Worm (Caenorhabditis elegans) whole organism, L3 larva: ENCODE results near the gene K08F8.7.

Source experiments
- R02D3.7 ChIP-seq: fragments of 150-350 bp; optimal IDR thresholded peaks from 2 replicates; lab custom pipeline; 2014; ENCODE audit warnings: missing biosample characterization, missing genetic modification characterization
- ZK546.5 ChIP-seq: sonication (generic microtip); optimal IDR thresholded peaks from 2 replicates; lab custom pipeline; 2017; ENCODE audit warnings: missing biosample characterization, missing genetic modification characterization
- aly-2 ChIP-seq: fragments of 150-350 bp; optimal IDR thresholded peaks from 2 replicates; lab custom pipeline; 2014; ENCODE audit warnings: missing biosample characterization, missing genetic modification characterization
- ama-1 ChIP-seq: fragments of 150-350 bp; optimal IDR thresholded peaks from 2 replicates; lab custom pipeline; 2018
- ceh-16 ChIP-seq: sonication (generic microtip); optimal IDR thresholded peaks from 2 replicates; lab custom pipeline; 2017; ENCODE audit warnings: missing biosample characterization, missing genetic modification characterization
- ceh-28 ChIP-seq: fragments of 150-350 bp; optimal IDR thresholded peaks from 2 replicates; lab custom pipeline; 2014; ENCODE audit warnings: missing biosample characterization, missing genetic modification reagents, missing genetic modification characterization
- ceh-82 ChIP-seq: fragments of 150-350 bp; optimal IDR thresholded peaks from 2 replicates; lab custom pipeline; 2014; ENCODE audit warnings: missing biosample characterization, missing genetic modification characterization
- ceh-9 ChIP-seq: sonication (generic microtip); optimal IDR thresholded peaks from 2 replicates; lab custom pipeline; 2018; ENCODE audit warnings: missing biosample characterization, missing genetic modification characterization
- daf-12 ChIP-seq: fragments of 150-350 bp; optimal IDR thresholded peaks from 2 replicates; lab custom pipeline; 2014; ENCODE audit warnings: missing biosample characterization, missing genetic modification reagents, missing genetic modification characterization
- egl-27 ChIP-seq: sonication (generic microtip); optimal IDR thresholded peaks from 4 replicates; lab custom pipeline; 2017; ENCODE audit warnings: missing biosample characterization, missing genetic modification reagents, missing genetic modification characterization
- egl-5 ChIP-seq: fragments of 150-350 bp; optimal IDR thresholded peaks from 2 replicates; lab custom pipeline; 2017; ENCODE audit warnings: missing biosample characterization, missing genetic modification reagents, missing genetic modification characterization, inconsistent platforms
- elt-1 ChIP-seq: fragments of 150-350 bp; optimal IDR thresholded peaks from 2 replicates; lab custom pipeline; 2014; ENCODE audit warnings: missing biosample characterization, missing genetic modification characterization
- elt-2 ChIP-seq: sonication (generic microtip); optimal IDR thresholded peaks from 2 replicates; lab custom pipeline; 2016; ENCODE audit warnings: missing genetic modification reagents, mild to moderate bottlenecking, missing genetic modification characterization, missing compliant biosample characterization
- elt-3 ChIP-seq, 3 experiments: fragments of 150-350 bp in 1 of 3; sonication (generic microtip) in 2 of 3; optimal IDR thresholded peaks; 2 replicates in 2 of 3; 4 replicates in 1 of 3; lab custom pipeline; 2014 to 2017; ENCODE audit warnings: missing biosample characterization in 3 of 3, missing genetic modification characterization in 3 of 3
- eor-1 ChIP-seq, 2 experiments: fragments of 150-350 bp; optimal IDR thresholded peaks; 2 replicates each; lab custom pipeline; 2014 to 2018; ENCODE audit warnings: missing biosample characterization in 2 of 2, missing genetic modification characterization in 2 of 2
- fkh-10 ChIP-seq: sonication (generic microtip); optimal IDR thresholded peaks from 2 replicates; lab custom pipeline; 2017; ENCODE audit warnings: missing biosample characterization, missing genetic modification reagents, missing genetic modification characterization
- fkh-2 ChIP-seq: fragments of 150-350 bp; optimal IDR thresholded peaks from 2 replicates; lab custom pipeline; 2014; ENCODE audit warnings: missing biosample characterization, missing genetic modification reagents, missing genetic modification characterization
- fos-1 ChIP-seq: fragments of 150-350 bp; optimal IDR thresholded peaks from 2 replicates; lab custom pipeline; 2014; ENCODE audit warnings: missing biosample characterization, missing genetic modification characterization
- hmg-11 ChIP-seq: sonication (generic microtip); optimal IDR thresholded peaks from 2 replicates; lab custom pipeline; 2016; ENCODE audit warnings: missing genetic modification characterization, missing compliant biosample characterization
- jun-1 ChIP-seq: fragments of 150-350 bp; optimal IDR thresholded peaks from 2 replicates; lab custom pipeline; 2014; ENCODE audit warnings: missing biosample characterization, missing genetic modification reagents, missing genetic modification characterization
- lin-15B ChIP-seq: fragments of 150-350 bp; optimal IDR thresholded peaks from 2 replicates; lab custom pipeline; 2014; ENCODE audit warnings: missing biosample characterization, missing genetic modification characterization
- lin-39 ChIP-seq: fragments of 150-350 bp; optimal IDR thresholded peaks from 2 replicates; lab custom pipeline; 2018; ENCODE audit warnings: missing biosample characterization, missing genetic modification reagents, missing genetic modification characterization
- lsy-12 ChIP-seq: sonication (generic microtip); optimal IDR thresholded peaks from 2 replicates; lab custom pipeline; 2016; ENCODE audit warnings: mild to moderate bottlenecking, missing genetic modification characterization, missing compliant biosample characterization
- mdl-1 ChIP-seq: fragments of 150-350 bp; optimal IDR thresholded peaks from 2 replicates; lab custom pipeline; 2014; ENCODE audit warnings: missing biosample characterization, missing genetic modification characterization
- mml-1 ChIP-seq: fragments of 150-350 bp; sonication (generic microtip); optimal IDR thresholded peaks from 3 replicates; lab custom pipeline; 2014; ENCODE audit warnings: missing biosample characterization, missing genetic modification characterization
- nfya-1 ChIP-seq: sonication (generic microtip); optimal IDR thresholded peaks from 2 replicates; lab custom pipeline; 2017; ENCODE audit warnings: missing genetic modification characterization, mild to moderate bottlenecking, missing compliant biosample characterization, antibody characterized with exemption, moderate library complexity; ENCODE audit not compliant: insufficient read depth
- nhr-11 ChIP-seq: fragments of 150-350 bp; optimal IDR thresholded peaks from 2 replicates; lab custom pipeline; 2014; ENCODE audit warnings: missing biosample characterization, missing genetic modification characterization
- nhr-12 ChIP-seq: fragments of 150-350 bp; optimal IDR thresholded peaks from 2 replicates; lab custom pipeline; 2014; ENCODE audit warnings: missing biosample characterization, missing genetic modification characterization
- nhr-23 ChIP-seq: fragments of 150-350 bp; optimal IDR thresholded peaks from 2 replicates; lab custom pipeline; 2014; ENCODE audit warnings: missing biosample characterization, missing genetic modification reagents, missing genetic modification characterization
- nhr-237 ChIP-seq: fragments of 150-350 bp; optimal IDR thresholded peaks from 2 replicates; lab custom pipeline; 2014; ENCODE audit warnings: missing biosample characterization, missing genetic modification characterization
- nhr-25 ChIP-seq: sonication (generic microtip); optimal IDR thresholded peaks from 2 replicates; lab custom pipeline; 2017; ENCODE audit warnings: missing biosample characterization, missing genetic modification characterization
- nhr-28 ChIP-seq: fragments of 150-350 bp; optimal IDR thresholded peaks from 2 replicates; lab custom pipeline; 2014; ENCODE audit warnings: missing biosample characterization, missing genetic modification characterization
- nhr-43 ChIP-seq: sonication (generic microtip); optimal IDR thresholded peaks from 2 replicates; lab custom pipeline; 2016; ENCODE audit warnings: mild to moderate bottlenecking, missing genetic modification characterization, missing compliant biosample characterization; ENCODE audit not compliant: poor library complexity, severe bottlenecking
- nhr-67 ChIP-seq: fragments of 150-350 bp; optimal IDR thresholded peaks from 2 replicates; lab custom pipeline; 2014; ENCODE audit warnings: missing biosample characterization, missing genetic modification characterization
- nhr-76 ChIP-seq: fragments of 150-350 bp; sonication (generic microtip); optimal IDR thresholded peaks from 5 replicates; lab custom pipeline; 2014; ENCODE audit warnings: missing biosample characterization, missing genetic modification characterization
- nhr-77 ChIP-seq: fragments of 150-350 bp; optimal IDR thresholded peaks from 2 replicates; lab custom pipeline; 2014; ENCODE audit warnings: missing biosample characterization, missing genetic modification characterization
- pha-4 ChIP-seq: fragments of 150-350 bp; optimal IDR thresholded peaks from 2 replicates; lab custom pipeline; 2014; ENCODE audit warnings: missing biosample characterization, missing genetic modification reagents, missing genetic modification characterization
- pqm-1 ChIP-seq: fragments of 150-350 bp; optimal IDR thresholded peaks from 2 replicates; lab custom pipeline; 2017; ENCODE audit warnings: missing biosample characterization, missing genetic modification characterization, inconsistent platforms
- sea-2 ChIP-seq: fragments of 150-350 bp; sonication (generic microtip); optimal IDR thresholded peaks from 4 replicates; lab custom pipeline; 2014; ENCODE audit warnings: missing biosample characterization, missing genetic modification reagents, missing genetic modification characterization
- skn-1 ChIP-seq: fragments of 150-350 bp; optimal IDR thresholded peaks from 2 replicates; lab custom pipeline; 2014; ENCODE audit warnings: missing biosample characterization, missing genetic modification characterization
- snpc-4 ChIP-seq: fragments of 150-350 bp; optimal IDR thresholded peaks from 2 replicates; lab custom pipeline; 2014; ENCODE audit warnings: missing biosample characterization, missing genetic modification characterization
- tbx-2 ChIP-seq: sonication (generic microtip); optimal IDR thresholded peaks from 2 replicates; lab custom pipeline; 2016; ENCODE audit warnings: mild to moderate bottlenecking, missing genetic modification characterization, missing compliant biosample characterization
- unc-39 ChIP-seq: sonication (generic microtip); optimal IDR thresholded peaks from 4 replicates; lab custom pipeline; 2017; ENCODE audit warnings: missing biosample characterization, missing genetic modification characterization
- unc-62 ChIP-seq: fragments of 150-350 bp; sonication (generic microtip); optimal IDR thresholded peaks from 4 replicates; lab custom pipeline; 2014; ENCODE audit warnings: missing biosample characterization, missing genetic modification reagents, missing genetic modification characterization
- zag-1 ChIP-seq: fragments of 150-350 bp; optimal IDR thresholded peaks from 2 replicates; lab custom pipeline; 2014; ENCODE audit warnings: missing biosample characterization, missing genetic modification characterization
- ztf-11 ChIP-seq: fragments of 150-350 bp; optimal IDR thresholded peaks from 2 replicates; lab custom pipeline; 2014; ENCODE audit warnings: missing biosample characterization, missing genetic modification characterization
- ztf-4 ChIP-seq: fragments of 150-350 bp; optimal IDR thresholded peaks from 2 replicates; lab custom pipeline; 2014; ENCODE audit warnings: missing biosample characterization, missing genetic modification characterization

Gene K08F8.7

DNA sequence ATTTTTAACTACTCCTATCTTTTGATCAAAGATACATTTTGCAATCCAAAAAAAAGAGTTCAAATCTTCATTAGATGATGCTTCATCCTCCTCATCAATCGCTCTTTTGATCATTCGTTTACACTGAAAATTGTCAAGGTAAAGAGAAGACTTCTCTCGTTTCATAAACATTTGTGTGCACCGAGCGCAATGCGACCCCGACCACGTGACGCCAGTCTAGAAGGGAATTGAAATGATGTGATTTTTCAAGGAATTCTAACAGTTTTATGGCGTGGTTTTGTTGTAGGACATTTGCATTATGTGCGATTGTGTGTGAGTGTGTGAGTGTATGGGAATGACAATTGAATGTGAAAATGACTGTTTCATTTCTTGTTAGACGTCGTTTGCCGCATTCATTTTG lies 13.9 kb downstream of the K08F8.7 start:
- no peak for TF ChIP-seq ZK546.5 (tag; lab: Kevin White, UChicago)
- no peak for TF ChIP-seq hmg-11 (tag; lab: Kevin White, UChicago)
- TF ChIP-seq nfya-1 = peak; percentile 26
- no peak for TF ChIP-seq nhr-43 (tag; lab: Kevin White, UChicago)
- peak; percentile 86 for TF ChIP-seq egl-5 (tag; lab: Kevin White, UChicago)
- TF ChIP-seq mdl-1 (tag; lab: Kevin White, UChicago) = peak; percentile 64
- peak; percentile 25 for TF ChIP-seq pha-4 (tag; lab: Kevin White, UChicago)
- TF ChIP-seq jun-1 (tag; lab: Kevin White, UChicago) = no peak
- peak; percentile 50 for TF ChIP-seq elt-2
- peak; percentile 20 for TF ChIP-seq nhr-25 (tag; lab: Kevin White, UChicago)
- TF ChIP-seq mml-1 = no peak
- TF ChIP-seq ztf-4 (tag; lab: Kevin White, UChicago) = no peak

DNA sequence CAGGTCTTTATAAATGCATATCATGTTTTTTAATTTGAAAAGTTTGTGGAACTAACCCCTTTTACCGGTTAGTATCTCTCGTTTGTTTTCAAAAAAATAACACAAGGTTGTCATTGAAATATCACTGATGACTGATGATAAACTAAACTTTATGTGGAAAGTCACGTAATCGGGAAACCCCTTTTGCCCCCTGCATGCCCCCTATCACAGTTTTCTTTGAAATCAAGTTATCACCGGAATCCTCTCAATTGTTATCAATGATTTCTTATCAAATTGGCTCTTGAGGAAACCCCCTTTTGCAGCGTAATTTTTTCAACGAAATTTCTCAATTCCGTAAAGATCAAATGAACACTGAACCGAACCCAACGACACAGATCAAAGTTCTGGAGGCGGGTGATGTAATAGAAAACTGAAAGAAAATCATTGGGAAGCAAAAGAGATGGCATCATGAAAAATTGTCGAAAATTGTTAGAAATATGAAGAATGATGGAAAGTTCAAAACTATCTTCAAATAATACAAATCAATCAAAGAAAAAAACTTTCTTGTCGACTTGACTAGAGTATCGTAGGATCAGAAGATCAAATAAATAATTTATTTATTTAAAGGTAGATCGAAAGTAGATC lies 14.7 kb downstream of the K08F8.7 start:
- TF ChIP-seq mdl-1 (tag; lab: Kevin White, UChicago) (peak; percentile 39), eor-1 (tag; optimal IDR thresholded peaks at IDR 0.05; lab: Kevin White, UChicago) (no peak), skn-1 (tag; lab: Kevin White, UChicago) (no peak), nhr-67 (tag; lab: Kevin White, UChicago) (no peak), fkh-2 (tag; lab: Kevin White, UChicago) (no peak), zag-1 (tag; lab: Kevin White, UChicago) (no peak), ceh-16 (tag; lab: Kevin White, UChicago) (no peak), ztf-4 (tag; lab: Kevin White, UChicago) (no peak), snpc-4 (no peak), ama-1 (lab: Kevin White, UChicago) (no peak), lin-39 (tag; lab: Kevin White, UChicago) (no peak), elt-1 (no peak), jun-1 (tag; lab: Kevin White, UChicago) (peak; percentile 67), nhr-25 (tag; lab: Kevin White, UChicago) (peak; percentile 6), fkh-10 (GFP tag; lab: Kevin White, UChicago) (no peak), hmg-11 (tag; lab: Kevin White, UChicago) (no peak), nhr-11 (no peak), sea-2 (GFP tag; lab: Kevin White, UChicago) (no peak), egl-5 (tag; lab: Kevin White, UChicago) (no peak), fos-1 (tag; lab: Kevin White, UChicago) (peak; percentile 66), ceh-82 (tag; lab: Kevin White, UChicago) (no peak), ceh-9 (tag; lab: Kevin White, UChicago) (no peak), nhr-76 (tag; lab: Kevin White, UChicago) (no peak), egl-27 (no peak), ztf-11 (no peak), ceh-28 (tag; lab: Kevin White, UChicago) (no peak), nhr-237 (no peak), lin-15B (tag; lab: Kevin White, UChicago) (no peak), nhr-12 (tag; lab: Kevin White, UChicago) (no peak), unc-62 (no peak), nhr-77 (tag; lab: Kevin White, UChicago) (no peak), lsy-12 (tag; lab: Kevin White, UChicago) (no peak), pqm-1 (tag; lab: Kevin White, UChicago) (peak; percentile 88), mml-1 (no peak), elt-2 (peak; percentile 95), tbx-2 (tag; lab: Kevin White, UChicago) (no peak), aly-2 (tag; lab: Kevin White, UChicago) (no peak), nhr-28 (tag; lab: Kevin White, UChicago) (no peak), nfya-1 (peak; percentile 17), daf-12 (tag; lab: Kevin White, UChicago) (no peak), R02D3.7 (tag; lab: Kevin White, UChicago) (peak; percentile 7), nhr-23 (peak; percentile 51), elt-3 (tag; optimal IDR thresholded peaks at IDR 0.05; lab: Kevin White, UChicago) (peak; percentile 42 to 91 (median 87)), pha-4 (tag; lab: Kevin White, UChicago) (no peak), nhr-43 (tag; lab: Kevin White, UChicago) (peak; percentile 65), unc-39 (tag; lab: Kevin White, UChicago) (no peak), ZK546.5 (tag; lab: Kevin White, UChicago) (no peak)
